Fruit fly (Drosophila melanogaster): ENCODE results near the gene CG11249.
A peak's percentile ranks its signal among the peaks of the same experiment; 100 is the strongest.

CG11249 gene

DNA sequence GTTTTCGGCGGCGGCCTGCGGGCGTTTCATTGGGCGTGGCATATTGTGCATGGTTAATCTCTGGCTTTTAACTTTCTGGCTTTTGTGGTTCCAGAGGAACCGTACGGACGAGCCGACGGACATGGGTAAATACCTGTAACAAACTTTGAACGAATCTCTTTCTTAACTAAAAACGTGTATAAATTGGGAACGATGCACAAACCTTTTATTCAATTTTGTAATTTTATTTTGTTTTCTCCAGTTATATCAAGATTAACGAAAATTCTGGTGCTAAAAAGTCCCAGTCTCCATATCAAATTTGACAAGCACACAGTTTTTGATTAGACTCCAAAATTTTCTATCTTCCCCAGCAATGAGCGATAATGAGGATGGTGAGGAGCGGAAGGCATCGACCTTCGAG is at the start of gene CG11249:
TSS of gene CG11249 (plus strand) at position 301 of the 400 bp plus-strand sequence.
- no peak for TF ChIP-seq fru (GFP tag; optimal IDR thresholded peaks at IDR 0.05)
- TF ChIP-seq Mio (GFP tag; optimal IDR thresholded peaks at IDR 0.05), result no peak
- TF ChIP-seq GATAd (GFP tag; optimal IDR thresholded peaks at IDR 0.05), result no peak
- TF ChIP-seq brk (GFP tag; optimal IDR thresholded peaks at IDR 0.05), result no peak
- no peak for TF ChIP-seq pan (optimal IDR thresholded peaks at IDR 0.05)
- TF ChIP-seq lola (GFP tag; optimal IDR thresholded peaks at IDR 0.05), result no peak
- no peak for TF ChIP-seq Jra (GFP tag; optimal IDR thresholded peaks at IDR 0.05)
- no peak for TF ChIP-seq psq (GFP tag; optimal IDR thresholded peaks at IDR 0.05)
- TF ChIP-seq dsf (GFP tag; optimal IDR thresholded peaks at IDR 0.05; ENCODE audit: borderline replicate concordance), result no peak
- TF ChIP-seq foxo (GFP tag; optimal IDR thresholded peaks at IDR 0.05), result no peak
- no peak for TF ChIP-seq Hr78 (GFP tag; optimal IDR thresholded peaks at IDR 0.05)
- TF ChIP-seq dmrt93B (GFP tag; optimal IDR thresholded peaks at IDR 0.05), result no peak
- TF ChIP-seq Rel (GFP tag; optimal IDR thresholded peaks at IDR 0.05), result no peak
- TF ChIP-seq Rel (tag; optimal IDR thresholded peaks at IDR 0.05), result no peak
- TF ChIP-seq woc (GFP tag; optimal IDR thresholded peaks at IDR 0.05), result no peak
- no peak for TF ChIP-seq sv (GFP tag; optimal IDR thresholded peaks at IDR 0.05)
- TF ChIP-seq Hr83 (GFP tag; optimal IDR thresholded peaks at IDR 0.05; ENCODE audit: poor library complexity, severe bottlenecking), result no peak

DNA sequence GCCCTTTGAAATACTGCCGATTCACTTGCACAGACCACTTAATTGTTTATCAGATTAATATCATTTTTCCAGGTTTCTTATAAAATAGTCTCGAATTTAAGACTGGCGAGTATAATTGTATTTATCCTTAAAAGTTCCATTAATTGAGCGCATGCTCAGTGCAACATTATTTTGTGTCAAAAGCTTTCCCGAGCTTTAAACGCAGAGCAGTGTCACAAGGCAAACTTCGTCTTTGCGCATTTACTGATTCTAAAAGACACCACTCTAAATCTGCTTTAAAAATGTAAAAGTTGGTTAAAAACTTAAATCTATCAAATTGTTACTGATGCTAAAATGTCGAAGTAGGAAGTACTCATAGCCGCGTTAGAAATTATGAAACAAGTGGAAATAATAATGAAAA is 46.4 kb upstream of the CG11249 start, which contains the start of the genes CG7166 and Alg11:
TSS of gene CG7166 (minus strand) at position 101 of the 400 bp plus-strand sequence.
TSS of gene Alg11 (plus strand) at position 260 of the 400 bp plus-strand sequence.
- TF ChIP-seq Dfd (GFP tag; optimal IDR thresholded peaks at IDR 0.05) (no peak), GATAd (GFP tag; optimal IDR thresholded peaks at IDR 0.05) (no peak), Jra (GFP tag; optimal IDR thresholded peaks at IDR 0.05) (no peak), OdsH (GFP tag; optimal IDR thresholded peaks at IDR 0.05) (no peak), sv (GFP tag; optimal IDR thresholded peaks at IDR 0.05) (no peak), ey (GFP tag; optimal IDR thresholded peaks at IDR 0.05) (no peak), Hr78 (GFP tag; optimal IDR thresholded peaks at IDR 0.05) (no peak), Hr83 (GFP tag; optimal IDR thresholded peaks at IDR 0.05; ENCODE audit: poor library complexity, severe bottlenecking) (no peak), br (GFP tag; optimal IDR thresholded peaks at IDR 0.05) (no peak), tai (GFP tag; optimal IDR thresholded peaks at IDR 0.05) (no peak), dmrt93B (GFP tag; optimal IDR thresholded peaks at IDR 0.05) (no peak), usp (GFP tag; optimal IDR thresholded peaks at IDR 0.05) (no peak), Hnf4 (GFP tag; optimal IDR thresholded peaks at IDR 0.05) (no peak), Vsx2 (GFP tag; optimal IDR thresholded peaks at IDR 0.05; ENCODE audit: partially characterized antibody) (no peak), Myc (optimal IDR thresholded peaks at IDR 0.05) (no peak), CG9705 (GFP tag; optimal IDR thresholded peaks at IDR 0.05) (no peak), N (GFP tag; optimal IDR thresholded peaks at IDR 0.05) (no peak), brk (GFP tag; optimal IDR thresholded peaks at IDR 0.05) (no peak), CrebA (GFP tag; optimal IDR thresholded peaks at IDR 0.05; ENCODE audit: borderline replicate concordance) (no peak)

DNA sequence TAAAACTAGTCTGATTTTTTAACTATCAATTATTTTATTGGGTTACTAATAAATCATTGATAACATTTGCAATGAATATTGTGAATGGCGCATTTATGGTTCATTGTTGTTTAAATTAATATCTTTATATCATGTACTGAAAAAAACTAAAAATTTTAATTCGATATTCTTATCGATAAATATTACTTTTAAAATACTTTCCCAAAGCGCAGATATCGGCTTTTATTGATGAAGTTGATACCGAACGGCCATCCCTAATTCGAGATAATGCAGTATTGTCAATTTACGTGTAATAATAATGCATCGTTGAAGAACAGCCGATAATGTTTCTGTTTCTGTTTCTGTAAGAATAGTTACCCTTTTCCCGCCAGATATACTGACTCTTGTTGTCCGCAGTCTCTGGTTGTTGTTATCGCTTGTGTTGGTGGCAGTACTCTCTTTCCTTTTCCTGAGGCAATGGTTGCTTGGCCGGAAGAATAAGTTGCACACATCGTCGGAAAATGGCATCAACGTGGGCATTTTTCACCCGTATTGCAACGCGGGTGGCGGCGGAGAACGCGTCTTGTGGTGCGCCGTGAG is 45.8 kb upstream of the CG11249 start:
- TF ChIP-seq sage (GFP tag; optimal IDR thresholded peaks at IDR 0.05) (peak; percentile 38), usp (GFP tag; optimal IDR thresholded peaks at IDR 0.05) (no peak), Mio (GFP tag; optimal IDR thresholded peaks at IDR 0.05) (no peak), dsf (GFP tag; optimal IDR thresholded peaks at IDR 0.05; ENCODE audit: borderline replicate concordance) (no peak), jim (GFP tag; optimal IDR thresholded peaks at IDR 0.05) (no peak), CG9705 (GFP tag; optimal IDR thresholded peaks at IDR 0.05) (no peak), Hnf4 (GFP tag; optimal IDR thresholded peaks at IDR 0.05) (no peak), ey (GFP tag; optimal IDR thresholded peaks at IDR 0.05) (no peak), tai (GFP tag; optimal IDR thresholded peaks at IDR 0.05) (no peak), Hr83 (GFP tag; optimal IDR thresholded peaks at IDR 0.05; ENCODE audit: poor library complexity, severe bottlenecking) (peak; percentile 42), HLH106 (tag; optimal IDR thresholded peaks at IDR 0.05) (no peak), woc (GFP tag; optimal IDR thresholded peaks at IDR 0.05) (peak; percentile 11)

DNA sequence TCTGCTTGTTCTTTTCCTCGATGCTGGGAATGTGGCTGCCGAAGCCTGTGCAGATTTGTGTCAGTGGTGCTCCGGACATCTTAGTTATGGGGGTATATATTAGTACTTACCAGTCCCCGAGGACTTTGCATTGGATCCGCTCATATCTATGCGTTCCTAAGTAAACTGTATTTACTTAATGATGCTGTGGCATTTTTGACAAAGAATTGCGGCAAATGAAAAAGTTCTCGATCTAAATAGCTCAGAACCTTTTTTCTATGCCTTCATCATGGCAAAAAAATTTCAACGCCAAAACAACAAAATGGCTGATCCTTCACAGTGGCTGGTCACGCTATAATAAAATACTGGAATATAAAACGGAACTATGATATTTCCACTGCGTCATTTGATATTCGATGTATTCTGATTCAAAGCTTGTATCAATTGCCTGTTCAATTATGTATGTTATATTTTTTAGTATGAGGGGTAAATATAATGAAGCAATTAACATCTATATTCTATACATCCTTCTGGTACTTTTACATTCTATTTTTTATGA is 37.7 kb upstream of the CG11249 start, which contains the start of gene MED1:
TSS of gene MED1 (minus strand) at position 295 of the 538 bp plus-strand sequence.
- no peak for TF ChIP-seq usp (GFP tag; optimal IDR thresholded peaks at IDR 0.05)
- TF ChIP-seq lola (GFP tag; optimal IDR thresholded peaks at IDR 0.05), result peak; percentile 55
- TF ChIP-seq HLH106 (tag; optimal IDR thresholded peaks at IDR 0.05), result peak; percentile 23
- TF ChIP-seq fru (GFP tag; optimal IDR thresholded peaks at IDR 0.05), result no peak
- TF ChIP-seq woc (GFP tag; optimal IDR thresholded peaks at IDR 0.05), result peak; percentile 30
- TF ChIP-seq N (GFP tag; optimal IDR thresholded peaks at IDR 0.05), result peak; percentile 57
- no peak for TF ChIP-seq rgr (GFP tag; optimal IDR thresholded peaks at IDR 0.05)

All from whole organism, wandering third instar larva.